Worm (Caenorhabditis elegans) whole organism, mixed stage, embryonic: ENCODE data around the gene clu-1.
A peak's percentile ranks its signal among the peaks of the same experiment; 100 is the strongest.

Experiments
- M03D4.4 ChIP-seq: sonication (generic microtip); optimal IDR thresholded peaks from 2 replicates; lab custom pipeline; 2017; ENCODE audit warnings: mild to moderate bottlenecking, missing genetic modification characterization, missing compliant biosample characterization
- bed-3 ChIP-seq: fragments of 200-800 bp; sonication (Bioruptor generic); optimal IDR thresholded peaks from 3 replicates; lab custom pipeline; 2018; ENCODE audit warnings: mild to moderate bottlenecking, missing genetic modification characterization, moderate library complexity, missing compliant biosample characterization
- blmp-1 ChIP-seq: fragments of 150-350 bp; optimal IDR thresholded peaks from 2 replicates; lab custom pipeline; 2014; ENCODE audit warnings: missing biosample characterization, missing genetic modification characterization
- ceh-43 ChIP-seq: fragments of 200-800 bp; sonication (Bioruptor generic); optimal IDR thresholded peaks from 2 replicates; lab custom pipeline; 2018; ENCODE audit warnings: mild to moderate bottlenecking, missing genetic modification characterization, moderate library complexity, missing compliant biosample characterization
- ceh-83 ChIP-seq: fragments of 200-800 bp; sonication (Bioruptor generic); optimal IDR thresholded peaks from 2 replicates; lab custom pipeline; 2018; ENCODE audit warnings: mild to moderate bottlenecking, missing genetic modification characterization, missing compliant biosample characterization
- ces-1 ChIP-seq: fragments of 150-350 bp; optimal IDR thresholded peaks from 2 replicates; lab custom pipeline; 2014; ENCODE audit warnings: missing biosample characterization, missing genetic modification reagents, missing genetic modification characterization
- cnd-1 ChIP-seq: fragments of 200-800 bp; sonication (Bioruptor generic); optimal IDR thresholded peaks from 2 replicates; lab custom pipeline; 2018; ENCODE audit warnings: mild to moderate bottlenecking, missing genetic modification characterization, missing compliant biosample characterization
- drap-1 ChIP-seq: fragments of 200-800 bp; sonication (Bioruptor generic); optimal IDR thresholded peaks from 3 replicates; lab custom pipeline; 2018; ENCODE audit warnings: mild to moderate bottlenecking, missing genetic modification characterization, missing compliant biosample characterization
- elt-1 ChIP-seq: sonication (generic microtip); optimal IDR thresholded peaks from 2 replicates; lab custom pipeline; 2017; ENCODE audit warnings: missing genetic modification characterization, mild to moderate bottlenecking, missing compliant biosample characterization, antibody characterized with exemption, moderate library complexity, borderline replicate concordance; ENCODE audit not compliant: insufficient read depth
- elt-3 ChIP-seq: fragments of 150-350 bp; optimal IDR thresholded peaks from 2 replicates; lab custom pipeline; 2014; ENCODE audit warnings: missing biosample characterization, missing genetic modification characterization
- flh-1 ChIP-seq: fragments of 200-800 bp; sonication (Bioruptor generic); optimal IDR thresholded peaks from 2 replicates; lab custom pipeline; 2018; ENCODE audit warnings: mild to moderate bottlenecking, missing genetic modification characterization, moderate library complexity, missing compliant biosample characterization
- hlh-1 ChIP-seq: fragments of 150-350 bp; optimal IDR thresholded peaks from 2 replicates; lab custom pipeline; 2014; ENCODE audit warnings: missing biosample characterization, missing genetic modification reagents, missing genetic modification characterization
- lin-13 ChIP-seq: fragments of 150-350 bp; optimal IDR thresholded peaks from 2 replicates; lab custom pipeline; 2014; ENCODE audit warnings: missing biosample characterization, missing genetic modification characterization
- lin-32 ChIP-seq: fragments of 200-800 bp; sonication (Bioruptor generic); optimal IDR thresholded peaks from 2 replicates; lab custom pipeline; 2018; ENCODE audit warnings: mild to moderate bottlenecking, missing genetic modification characterization, missing compliant biosample characterization
- lsy-2 ChIP-seq: fragments of 150-350 bp; optimal IDR thresholded peaks from 2 replicates; lab custom pipeline; 2014; ENCODE audit warnings: missing biosample characterization, missing genetic modification characterization
- mab-5 ChIP-seq: fragments of 150-350 bp; optimal IDR thresholded peaks from 2 replicates; lab custom pipeline; 2014; ENCODE audit warnings: missing biosample characterization, missing genetic modification characterization
- mep-1 ChIP-seq: fragments of 150-350 bp; optimal IDR thresholded peaks from 2 replicates; lab custom pipeline; 2017; ENCODE audit warnings: missing biosample characterization, missing genetic modification reagents, missing genetic modification characterization, inconsistent platforms
- mls-2 ChIP-seq: sonication (generic microtip); optimal IDR thresholded peaks from 2 replicates; lab custom pipeline; 2016; ENCODE audit warnings: mild to moderate bottlenecking, missing genetic modification characterization, moderate library complexity, missing compliant biosample characterization
- nhr-12 ChIP-seq: fragments of 150-350 bp; optimal IDR thresholded peaks from 2 replicates; lab custom pipeline; 2014; ENCODE audit warnings: missing biosample characterization, missing genetic modification characterization
- nhr-2 ChIP-seq: fragments of 150-350 bp; optimal IDR thresholded peaks from 2 replicates; lab custom pipeline; 2014; ENCODE audit warnings: missing biosample characterization, missing genetic modification characterization
- nhr-28 ChIP-seq: fragments of 150-350 bp; optimal IDR thresholded peaks from 2 replicates; lab custom pipeline; 2014; ENCODE audit warnings: missing biosample characterization, missing genetic modification characterization
- nhr-76 ChIP-seq: sonication (generic microtip); optimal IDR thresholded peaks from 2 replicates; lab custom pipeline; 2017; ENCODE audit warnings: missing biosample characterization, missing genetic modification characterization
- pha-4 ChIP-seq: fragments of 150-350 bp; optimal IDR thresholded peaks from 2 replicates; lab custom pipeline; 2018; ENCODE audit warnings: missing biosample characterization, missing genetic modification reagents, missing genetic modification characterization
- sem-2 ChIP-seq: fragments of 200-800 bp; sonication (Bioruptor generic); optimal IDR thresholded peaks from 2 replicates; lab custom pipeline; 2018; ENCODE audit warnings: mild to moderate bottlenecking, missing genetic modification characterization, missing compliant biosample characterization
- snpc-4 ChIP-seq: fragments of 150-350 bp; optimal IDR thresholded peaks from 2 replicates; lab custom pipeline; 2014; ENCODE audit warnings: missing biosample characterization, missing genetic modification characterization
- sptf-1 ChIP-seq: sonication (generic microtip); optimal IDR thresholded peaks from 2 replicates; lab custom pipeline; 2017; ENCODE audit warnings: mild to moderate bottlenecking, missing genetic modification characterization, moderate library complexity, missing compliant biosample characterization
- unc-120 ChIP-seq: sonication (generic microtip); optimal IDR thresholded peaks from 2 replicates; lab custom pipeline; 2017; ENCODE audit warnings: missing genetic modification characterization, missing compliant biosample characterization; ENCODE audit not compliant: poor library complexity, severe bottlenecking
- unc-39 ChIP-seq: fragments of 150-350 bp; optimal IDR thresholded peaks from 2 replicates; lab custom pipeline; 2014; ENCODE audit warnings: missing biosample characterization, missing genetic modification characterization
- unc-62 ChIP-seq: fragments of 150-350 bp; optimal IDR thresholded peaks from 2 replicates; lab custom pipeline; 2014; ENCODE audit warnings: missing biosample characterization, missing genetic modification reagents, missing genetic modification characterization
- zip-8 ChIP-seq: fragments of 150-350 bp; optimal IDR thresholded peaks from 2 replicates; lab custom pipeline; 2014; ENCODE audit warnings: missing biosample characterization, missing genetic modification characterization
- ztf-11 ChIP-seq: fragments of 150-350 bp; optimal IDR thresholded peaks from 2 replicates; lab custom pipeline; 2014; ENCODE audit warnings: missing biosample characterization, missing genetic modification characterization

clu-1 gene

ce11 chrIII:9523581-9523980 lies 2.3 kb upstream of the clu-1 start, which contains the start of gene mrps-23:
Gene mrps-23, minus strand, starts transcription at chrIII:9523672.
- TF ChIP-seq unc-120 (tag; lab: Kevin White, UChicago) (no peak), ceh-83 (GFP tag; lab: Kevin White, UChicago) (peak; percentile 13), sptf-1 (tag; lab: Kevin White, UChicago) (no peak), ztf-11 (tag; lab: Kevin White, UChicago) (no peak), unc-62 (no peak), nhr-28 (tag; lab: Kevin White, UChicago) (no peak), drap-1 (GFP tag; lab: Kevin White, UChicago) (no peak), mep-1 (tag; lab: Kevin White, UChicago) (peak; percentile 16), nhr-2 (tag; lab: Kevin White, UChicago) (no peak), flh-1 (GFP tag; lab: Kevin White, UChicago) (no peak), zip-8 (tag; lab: Kevin White, UChicago) (no peak), hlh-1 (no peak), unc-39 (tag; lab: Kevin White, UChicago) (no peak), nhr-12 (tag; lab: Kevin White, UChicago) (no peak), ces-1 (GFP tag; lab: Kevin White, UChicago) (no peak), lsy-2 (tag; lab: Kevin White, UChicago) (peak; percentile 36), elt-3 (tag; lab: Kevin White, UChicago) (no peak), nhr-76 (tag; lab: Kevin White, UChicago) (no peak), ceh-43 (GFP tag; lab: Kevin White, UChicago) (no peak), lin-13 (tag; lab: Kevin White, UChicago) (no peak), sem-2 (GFP tag; lab: Kevin White, UChicago) (no peak), elt-1 (tag; lab: Kevin White, UChicago) (no peak)

- TF ChIP-seq mls-2 (tag; lab: Kevin White, UChicago), result no peak
- TF ChIP-seq flh-1 (GFP tag; lab: Kevin White, UChicago), result no peak
- no peak for TF ChIP-seq pha-4 (tag; lab: Kevin White, UChicago)
- no peak for TF ChIP-seq ces-1 (GFP tag; lab: Kevin White, UChicago)
- no peak for TF ChIP-seq mep-1 (tag; lab: Kevin White, UChicago)
- no peak for TF ChIP-seq M03D4.4 (tag; lab: Kevin White, UChicago)
- TF ChIP-seq bed-3 (GFP tag; lab: Kevin White, UChicago), result no peak
- no peak for TF ChIP-seq lin-32 (GFP tag; lab: Kevin White, UChicago)
- no peak for TF ChIP-seq mab-5 (tag; lab: Kevin White, UChicago)
- no peak for TF ChIP-seq nhr-76 (tag; lab: Kevin White, UChicago)
- TF ChIP-seq ztf-11 (tag; lab: Kevin White, UChicago), result no peak
- no peak for TF ChIP-seq unc-62
Measured at ce11 chrIII:9516148-9516547, 5.1 kb downstream of the clu-1 start, which contains the start of gene F55H2.7. Gene F55H2.7, minus strand, starts transcription at chrIII:9516248.

ce11 chrIII:9513569-9513968 lies 7.7 kb downstream of the clu-1 start, which contains the start of gene F55H2.8:
Gene F55H2.8, plus strand, starts transcription at chrIII:9513869.
- TF ChIP-seq nhr-76 (tag; lab: Kevin White, UChicago), result no peak
- TF ChIP-seq M03D4.4 (tag; lab: Kevin White, UChicago), result no peak
- no peak for TF ChIP-seq bed-3 (GFP tag; lab: Kevin White, UChicago)
- no peak for TF ChIP-seq nhr-2 (tag; lab: Kevin White, UChicago)
- TF ChIP-seq ces-1 (GFP tag; lab: Kevin White, UChicago), result no peak
- TF ChIP-seq hlh-1, result no peak
- no peak for TF ChIP-seq lsy-2 (tag; lab: Kevin White, UChicago)
- TF ChIP-seq ceh-43 (GFP tag; lab: Kevin White, UChicago), result no peak
- no peak for TF ChIP-seq unc-62
- TF ChIP-seq mls-2 (tag; lab: Kevin White, UChicago), result no peak
- no peak for TF ChIP-seq cnd-1 (tag; lab: Kevin White, UChicago)
- TF ChIP-seq pha-4 (tag; lab: Kevin White, UChicago), result no peak

- TF ChIP-seq blmp-1, result no peak
- TF ChIP-seq snpc-4, result no peak
- no peak for TF ChIP-seq ceh-43 (GFP tag; lab: Kevin White, UChicago)
- TF ChIP-seq lin-13 (tag; lab: Kevin White, UChicago), result no peak
- TF ChIP-seq nhr-2 (tag; lab: Kevin White, UChicago), result no peak
- no peak for TF ChIP-seq hlh-1
- TF ChIP-seq flh-1 (GFP tag; lab: Kevin White, UChicago), result no peak
- no peak for TF ChIP-seq cnd-1 (tag; lab: Kevin White, UChicago)
- TF ChIP-seq drap-1 (GFP tag; lab: Kevin White, UChicago), result no peak
- TF ChIP-seq nhr-12 (tag; lab: Kevin White, UChicago), result no peak
- TF ChIP-seq, all 35 proteins: peak for 0
Measured at ce11 chrIII:9513006-9513405, 8.3 kb downstream of the clu-1 start.
